ENCODE assay signal across 3 worm cellular contexts in the genomic region with DNA sequence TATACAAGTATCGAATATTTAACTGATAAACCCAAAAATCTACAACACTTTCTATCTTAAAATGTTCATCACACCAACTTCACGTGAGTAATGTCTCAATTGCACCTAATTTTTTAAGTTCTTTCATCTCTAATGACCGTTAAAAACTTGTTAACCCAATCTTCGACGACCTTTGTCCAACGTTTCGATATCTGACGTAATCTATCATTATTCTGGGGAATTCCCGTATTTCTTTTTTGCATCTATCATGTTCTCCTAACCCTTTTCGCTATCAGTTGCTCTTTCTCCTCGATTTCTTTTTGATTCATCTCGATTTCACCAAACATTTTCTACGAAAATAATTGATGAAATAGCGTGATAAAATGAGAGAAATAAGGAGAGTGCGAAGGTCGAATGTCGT.
A peak's percentile ranks its signal among the peaks of the same experiment; 100 is the strongest.
TF ChIP-seq lines count a peak whose summit lies in the region.

No protein-coding gene starts in this region.

TF ChIP-seq in whole organism, L1 larva, 84 proteins besides CTCF, POLR2A, EP300 and RAD21 (continued from another document and continues in another):
- TF ChIP-seq isw-1 (GFP tag; IDR thresholded peaks at IDR 0.05; lab: Robert Waterston, UW) (no peak), mep-1 (tag; optimal IDR thresholded peaks at IDR 0.05; lab: Kevin White, UChicago) (peak; percentile 4), nhr-237 (tag; optimal IDR thresholded peaks at IDR 0.05; lab: Kevin White, UChicago) (no peak), nhr-20 (tag; optimal IDR thresholded peaks at IDR 0.05; lab: Kevin White, UChicago) (peak; percentile 15), ceh-8 (GFP tag; optimal IDR thresholded peaks at IDR 0.05; lab: Kevin White, UChicago) (no peak), ztf-11 (tag; optimal IDR thresholded peaks at IDR 0.05; lab: Kevin White, UChicago) (no peak), nhr-84 (tag; optimal IDR thresholded peaks at IDR 0.05; lab: Kevin White, UChicago) (no peak), tbx-2 (tag; optimal IDR thresholded peaks at IDR 0.05; lab: Kevin White, UChicago) (no peak), ceh-90 (tag; optimal IDR thresholded peaks at IDR 0.05; lab: Kevin White, UChicago) (no peak), grh-1 (GFP tag; IDR thresholded peaks at IDR 0.05; lab: Robert Waterston, UW) (no peak), mab-9 (GFP tag; IDR thresholded peaks at IDR 0.05; lab: Robert Waterston, UW) (no peak), ceh-82 (tag; optimal IDR thresholded peaks at IDR 0.05; lab: Kevin White, UChicago) (no peak), nhr-77 (tag; optimal IDR thresholded peaks at IDR 0.05; lab: Kevin White, UChicago) (no peak), unc-86 (tag; optimal IDR thresholded peaks at IDR 0.05; lab: Kevin White, UChicago) (no peak), ceh-63 (GFP tag; optimal IDR thresholded peaks at IDR 0.05; lab: Kevin White, UChicago) (no peak), lin-13 (GFP tag; optimal IDR thresholded peaks at IDR 0.05; lab: Kevin White, UChicago) (no peak), fkh-4 (tag; optimal IDR thresholded peaks at IDR 0.05; lab: Kevin White, UChicago; ENCODE audit: borderline replicate concordance) (no peak), irx-1 (tag; optimal IDR thresholded peaks at IDR 0.05; lab: Kevin White, UChicago) (no peak), blmp-1 (tag; optimal IDR thresholded peaks at IDR 0.05; lab: Kevin White, UChicago) (peak; percentile 51), aha-1 (tag; optimal IDR thresholded peaks at IDR 0.05; lab: Kevin White, UChicago) (no peak), lin-39 (tag; optimal IDR thresholded peaks at IDR 0.05; lab: Kevin White, UChicago) (no peak), unc-98 (GFP tag; IDR thresholded peaks at IDR 0.05; lab: Robert Waterston, UW) (no peak), mdl-1 (tag; optimal IDR thresholded peaks at IDR 0.05; lab: Kevin White, UChicago) (no peak), Y116A8C.19 (tag; optimal IDR thresholded peaks at IDR 0.05; lab: Kevin White, UChicago; ENCODE audit: borderline replicate concordance) (no peak), lin-15B (tag; optimal IDR thresholded peaks at IDR 0.05; lab: Kevin White, UChicago) (no peak), sox-4 (tag; optimal IDR thresholded peaks at IDR 0.05; lab: Kevin White, UChicago) (no peak), zip-4 (GFP tag; optimal IDR thresholded peaks at IDR 0.05; lab: Kevin White, UChicago) (no peak), nhr-90 (tag; optimal IDR thresholded peaks at IDR 0.05; lab: Kevin White, UChicago; ENCODE audit: poor library complexity) (no peak), ces-1 (GFP tag; optimal IDR thresholded peaks at IDR 0.05; lab: Kevin White, UChicago) (no peak), F16B12.6 (tag; optimal IDR thresholded peaks at IDR 0.05; lab: Kevin White, UChicago) (no peak), lir-3 (tag; optimal IDR thresholded peaks at IDR 0.05; lab: Kevin White, UChicago; ENCODE audit: poor library complexity) (no peak), efl-3 (GFP tag; optimal IDR thresholded peaks at IDR 0.05; lab: Kevin White, UChicago) (no peak), efl-1 (optimal IDR thresholded peaks at IDR 0.05; lab: Kevin White, UChicago) (no peak), efl-1 (GFP tag; optimal IDR thresholded peaks at IDR 0.05 in 1 of 2; lab: Kevin White, UChicago) (no peak), elt-3 (tag; optimal IDR thresholded peaks at IDR 0.05; lab: Kevin White, UChicago) (peak in 3 of 6 experiments; percentile 16 to 40 (median 23)), rnt-1 (tag; optimal IDR thresholded peaks at IDR 0.05; lab: Kevin White, UChicago) (no peak), hpl-2 (GFP tag; optimal IDR thresholded peaks at IDR 0.05; lab: Kevin White, UChicago) (no peak), nhr-19 (GFP tag; conservative IDR thresholded peaks at IDR 0.05; lab: Robert Waterston, UW) (no peak), lin-35 (GFP tag; optimal IDR thresholded peaks at IDR 0.05; lab: Kevin White, UChicago) (no peak), unc-130 (tag; optimal IDR thresholded peaks at IDR 0.05; lab: Kevin White, UChicago) (no peak), ama-1 (optimal IDR thresholded peaks at IDR 0.05; lab: Kevin White, UChicago) (no peak), swsn-7 (tag; optimal IDR thresholded peaks at IDR 0.05; lab: Kevin White, UChicago) (no peak), nhr-28 (tag; optimal IDR thresholded peaks at IDR 0.05; lab: Kevin White, UChicago) (no peak), ztf-4 (tag; optimal IDR thresholded peaks at IDR 0.05; lab: Kevin White, UChicago) (no peak)

TF ChIP-seq in whole organism, L2 larva, 48 proteins besides CTCF, POLR2A, EP300 and RAD21 (continued from another document):
- TF ChIP-seq crh-2 (tag; optimal IDR thresholded peaks at IDR 0.05; lab: Kevin White, UChicago) (no peak), lsy-2 (tag; optimal IDR thresholded peaks at IDR 0.05; lab: Kevin White, UChicago) (peak in 1 of 2 experiments; percentile 27)
TF ChIP-seq in whole organism, L2 larva: peak in this region for 9.

TF ChIP-seq in whole organism, L4 larva, 104 proteins besides CTCF, POLR2A, EP300 and RAD21 (continued from another document):
- TF ChIP-seq mdt-29 (GFP tag; IDR thresholded peaks at IDR 0.05; lab: Robert Waterston, UW) = no peak
- peak; percentile 25 for TF ChIP-seq hlh-30 (tag; optimal IDR thresholded peaks at IDR 0.05; lab: Kevin White, UChicago; ENCODE audit: insufficient read depth)
- TF ChIP-seq jun-1 (tag; optimal IDR thresholded peaks at IDR 0.05; lab: Kevin White, UChicago) = no peak
- TF ChIP-seq mep-1 (tag; optimal IDR thresholded peaks at IDR 0.05; lab: Kevin White, UChicago) = peak; percentile 6
